Worm (Caenorhabditis elegans) whole organism, L2 larva: ENCODE data around the gene Y59A8B.12.

Experiments
- C34F6.9 ChIP-seq: fragments of 150-350 bp; optimal IDR thresholded peaks from 2 replicates; lab custom pipeline; 2014; ENCODE audit warnings: missing biosample characterization, missing genetic modification characterization
- Y55F3AM.14 ChIP-seq: fragments of 200-800 bp; sonication (Bioruptor generic); optimal IDR thresholded peaks from 2 replicates; lab custom pipeline; 2018; ENCODE audit warnings: mild to moderate bottlenecking, missing genetic modification characterization, missing compliant biosample characterization
- ZK546.5 ChIP-seq: sonication (generic microtip); optimal IDR thresholded peaks from 2 replicates; lab custom pipeline; 2017; ENCODE audit warnings: missing biosample characterization, missing genetic modification characterization
- alr-1 ChIP-seq: fragments of 150-350 bp; optimal IDR thresholded peaks from 2 replicates; lab custom pipeline; 2014; ENCODE audit warnings: missing biosample characterization, missing genetic modification characterization
- aly-2 ChIP-seq: fragments of 150-350 bp; optimal IDR thresholded peaks from 2 replicates; lab custom pipeline; 2014; ENCODE audit warnings: missing biosample characterization, missing genetic modification characterization
- blmp-1 ChIP-seq: sonication (generic microtip); optimal IDR thresholded peaks from 2 replicates; lab custom pipeline; 2017; ENCODE audit warnings: missing genetic modification characterization, mild to moderate bottlenecking, missing compliant biosample characterization, antibody characterized with exemption, moderate library complexity; ENCODE audit not compliant: insufficient read depth
- ceh-16 ChIP-seq: fragments of 150-350 bp; optimal IDR thresholded peaks from 2 replicates; lab custom pipeline; 2014; ENCODE audit warnings: missing biosample characterization, missing genetic modification characterization
- ceh-82 ChIP-seq: fragments of 150-350 bp; optimal IDR thresholded peaks from 2 replicates; lab custom pipeline; 2014; ENCODE audit warnings: missing biosample characterization, missing genetic modification characterization
- crh-2 ChIP-seq: sonication (generic microtip); optimal IDR thresholded peaks from 2 replicates; lab custom pipeline; 2017; ENCODE audit warnings: missing biosample characterization, missing genetic modification characterization
- egl-27 ChIP-seq: sonication (generic microtip); optimal IDR thresholded peaks from 3 replicates; lab custom pipeline; 2017; ENCODE audit warnings: missing biosample characterization, missing genetic modification reagents, missing genetic modification characterization
- elt-1 ChIP-seq: fragments of 150-350 bp; optimal IDR thresholded peaks from 2 replicates; lab custom pipeline; 2014; ENCODE audit warnings: missing biosample characterization, missing genetic modification characterization
- fos-1 ChIP-seq: fragments of 150-350 bp; optimal IDR thresholded peaks from 2 replicates; lab custom pipeline; 2014; ENCODE audit warnings: missing biosample characterization, missing genetic modification characterization
- gmeb-1 ChIP-seq: fragments of 150-350 bp; optimal IDR thresholded peaks from 2 replicates; lab custom pipeline; 2014; ENCODE audit warnings: missing biosample characterization, missing genetic modification characterization
- lin-11 ChIP-seq: fragments of 150-350 bp; sonication (generic microtip); optimal IDR thresholded peaks from 2 replicates; lab custom pipeline; 2014; ENCODE audit warnings: missing biosample characterization, missing genetic modification characterization, inconsistent platforms, mixed read lengths
- lin-13 ChIP-seq: fragments of 150-350 bp; optimal IDR thresholded peaks from 2 replicates; lab custom pipeline; 2014; ENCODE audit warnings: missing biosample characterization, missing genetic modification reagents, missing genetic modification characterization
- lin-39 ChIP-seq: fragments of 150-350 bp; optimal IDR thresholded peaks from 2 replicates; lab custom pipeline; 2014; ENCODE audit warnings: missing biosample characterization, missing genetic modification reagents, missing genetic modification characterization
- lsy-2 ChIP-seq, 2 experiments: fragments of 150-350 bp in 1 of 2; sonication (generic microtip) in 1 of 2; optimal IDR thresholded peaks; 2 replicates each; lab custom pipeline; 2014 to 2017; ENCODE audit warnings: missing biosample characterization in 2 of 2, missing genetic modification characterization in 2 of 2
- mab-5 ChIP-seq: fragments of 150-350 bp; optimal IDR thresholded peaks from 2 replicates; lab custom pipeline; 2014; ENCODE audit warnings: missing biosample characterization, missing genetic modification characterization
- mbf-1 ChIP-seq: sonication (generic microtip); optimal IDR thresholded peaks from 2 replicates; lab custom pipeline; 2017; ENCODE audit warnings: missing biosample characterization, missing genetic modification characterization
- mdl-1 ChIP-seq, 2 experiments: fragments of 150-350 bp in 1 of 2; sonication (generic microtip) in 1 of 2; optimal IDR thresholded peaks; 2 replicates each; lab custom pipeline; 2017; ENCODE audit warnings: missing biosample characterization in 2 of 2, missing genetic modification characterization in 2 of 2
- nhr-10 ChIP-seq: sonication (generic microtip); optimal IDR thresholded peaks from 2 replicates; lab custom pipeline; 2017; ENCODE audit warnings: missing biosample characterization, missing genetic modification characterization
- nhr-12 ChIP-seq: fragments of 150-350 bp; optimal IDR thresholded peaks from 2 replicates; lab custom pipeline; 2014; ENCODE audit warnings: missing biosample characterization, missing genetic modification characterization
- nhr-21 ChIP-seq: fragments of 150-350 bp; optimal IDR thresholded peaks from 2 replicates; lab custom pipeline; 2014; ENCODE audit warnings: missing biosample characterization, missing genetic modification characterization
- nhr-237 ChIP-seq: fragments of 150-350 bp; optimal IDR thresholded peaks from 2 replicates; lab custom pipeline; 2014; ENCODE audit warnings: missing biosample characterization, missing genetic modification characterization
- nhr-25 ChIP-seq: fragments of 150-350 bp; sonication (generic microtip); optimal IDR thresholded peaks from 3 replicates; lab custom pipeline; 2014; ENCODE audit warnings: missing biosample characterization, missing genetic modification characterization
- nhr-6 ChIP-seq: fragments of 150-350 bp; optimal IDR thresholded peaks from 2 replicates; lab custom pipeline; 2014; ENCODE audit warnings: missing biosample characterization, missing genetic modification characterization
- nhr-77 ChIP-seq: fragments of 150-350 bp; optimal IDR thresholded peaks from 2 replicates; lab custom pipeline; 2014; ENCODE audit warnings: missing biosample characterization, missing genetic modification characterization
- peb-1 ChIP-seq: fragments of 150-350 bp; optimal IDR thresholded peaks from 2 replicates; lab custom pipeline; 2014; ENCODE audit warnings: missing biosample characterization, missing genetic modification characterization
- sem-4 ChIP-seq: fragments of 150-350 bp; optimal IDR thresholded peaks from 2 replicates; lab custom pipeline; 2014; ENCODE audit warnings: missing biosample characterization, missing genetic modification reagents, missing genetic modification characterization
- skn-1 ChIP-seq: sonication (generic microtip); optimal IDR thresholded peaks from 2 replicates; lab custom pipeline; 2017; ENCODE audit warnings: missing biosample characterization, missing genetic modification characterization
- sma-3 ChIP-seq: sonication (generic microtip); optimal IDR thresholded peaks from 2 replicates; lab custom pipeline; 2016; ENCODE audit warnings: missing genetic modification reagents, missing genetic modification characterization, missing compliant biosample characterization
- sma-9 ChIP-seq, 2 experiments: fragments of 150-350 bp in 1 of 2; sonication (generic microtip) in 1 of 2; optimal IDR thresholded peaks; 2 replicates each; lab custom pipeline; 2014 to 2016; ENCODE audit warnings: missing genetic modification characterization in 2 of 2, mild to moderate bottlenecking in 1 of 2, missing biosample characterization in 1 of 2, missing compliant biosample characterization in 1 of 2, missing genetic modification reagents in 1 of 2, moderate library complexity in 1 of 2
- unc-39 ChIP-seq: fragments of 150-350 bp; optimal IDR thresholded peaks from 2 replicates; lab custom pipeline; 2014; ENCODE audit warnings: missing biosample characterization, missing genetic modification characterization
- unc-55 ChIP-seq: fragments of 150-350 bp; sonication (generic microtip); optimal IDR thresholded peaks from 3 replicates; lab custom pipeline; 2014; ENCODE audit warnings: missing biosample characterization, missing genetic modification reagents, missing genetic modification characterization
- zag-1 ChIP-seq: fragments of 150-350 bp; optimal IDR thresholded peaks from 2 replicates; lab custom pipeline; 2014; ENCODE audit warnings: missing biosample characterization, missing genetic modification characterization
- ztf-1 ChIP-seq: fragments of 200-800 bp; sonication (Bioruptor generic); conservative IDR thresholded peaks from 2 replicates; pipeline ENCODE4 v1.3.6; 2022; ENCODE audit warnings: missing genetic modification characterization, missing compliant biosample characterization
- ztf-11 ChIP-seq: sonication (generic microtip); optimal IDR thresholded peaks from 2 replicates; lab custom pipeline; 2017; ENCODE audit warnings: missing biosample characterization, missing genetic modification characterization
- ztf-4 ChIP-seq: fragments of 150-350 bp; optimal IDR thresholded peaks from 2 replicates; lab custom pipeline; 2014; ENCODE audit warnings: missing biosample characterization, missing genetic modification characterization

Y59A8B.12 gene

DNA sequence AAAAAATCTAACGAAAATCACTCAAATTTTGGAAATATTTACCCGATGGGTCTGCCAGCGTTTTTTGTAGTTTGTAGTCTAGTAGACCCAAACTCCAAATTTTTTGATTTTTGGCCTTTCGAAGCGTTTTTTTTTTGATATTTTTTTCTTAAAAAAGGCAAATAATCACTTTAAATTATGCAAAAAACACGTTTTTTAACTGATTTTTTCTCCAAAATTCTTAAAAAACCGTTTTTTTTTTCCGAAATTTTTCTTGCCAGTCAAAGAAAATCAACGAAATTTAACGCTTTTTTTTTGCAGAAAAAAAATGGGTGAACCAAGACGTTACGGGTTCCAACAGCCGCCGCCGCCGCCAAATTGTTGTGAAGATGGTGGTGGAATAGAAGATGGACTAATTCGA, 21.9 kb upstream of the Y59A8B.12 start, which contains the start of gene Y37H2A.1:
Gene Y37H2A.1 (plus strand): TSS at position 301 of the 400 bp plus-strand sequence.
- TF ChIP-seq unc-39 (tag; lab: Kevin White, UChicago) (no peak), ceh-16 (no peak), lin-11 (tag; lab: Kevin White, UChicago) (no peak), zag-1 (tag; lab: Kevin White, UChicago) (no peak), ztf-4 (tag; lab: Kevin White, UChicago) (no peak), fos-1 (tag; lab: Kevin White, UChicago) (no peak), elt-1 (tag; lab: Kevin White, UChicago) (no peak), alr-1 (no peak), nhr-77 (no peak), nhr-237 (tag; lab: Kevin White, UChicago) (no peak), unc-55 (no peak), nhr-6 (no peak), nhr-25 (no peak), lin-39 (tag; lab: Kevin White, UChicago) (no peak), nhr-10 (no peak)
- TF ChIP-seq, all 48 proteins: peak for 0

DNA sequence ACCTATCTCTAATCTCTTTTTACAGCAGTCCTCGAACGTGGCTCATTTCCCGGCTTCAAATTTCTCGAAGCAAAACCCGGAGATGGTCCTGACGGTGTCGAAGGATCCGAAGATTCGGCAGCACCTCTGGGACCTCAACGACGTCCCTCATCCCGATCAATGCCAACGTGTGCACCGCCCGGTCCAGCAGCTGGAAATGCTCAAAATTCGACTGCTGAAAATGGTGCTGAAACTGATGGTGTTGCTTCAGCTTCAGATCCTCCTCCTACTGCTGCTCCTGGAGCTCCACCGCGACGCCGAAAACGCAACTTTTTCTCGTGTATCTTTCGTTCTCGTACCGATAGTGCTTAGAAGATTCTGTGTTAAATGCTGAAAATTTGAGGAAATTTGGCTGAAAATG, 20.0 kb upstream of the Y59A8B.12 start:
- TF ChIP-seq ztf-1 (no peak), mdl-1 (tag; optimal IDR thresholded peaks at IDR 0.05; lab: Kevin White, UChicago) (no peak), ZK546.5 (no peak), nhr-12 (tag; lab: Kevin White, UChicago) (no peak), gmeb-1 (tag; lab: Kevin White, UChicago) (no peak), Y55F3AM.14 (GFP tag; lab: Kevin White, UChicago) (no peak), elt-1 (tag; lab: Kevin White, UChicago) (no peak), skn-1 (no peak), lin-11 (tag; lab: Kevin White, UChicago) (no peak), crh-2 (tag; lab: Kevin White, UChicago) (no peak), nhr-21 (tag; lab: Kevin White, UChicago) (no peak), alr-1 (no peak), egl-27 (no peak), aly-2 (tag; lab: Kevin White, UChicago) (no peak)

DNA sequence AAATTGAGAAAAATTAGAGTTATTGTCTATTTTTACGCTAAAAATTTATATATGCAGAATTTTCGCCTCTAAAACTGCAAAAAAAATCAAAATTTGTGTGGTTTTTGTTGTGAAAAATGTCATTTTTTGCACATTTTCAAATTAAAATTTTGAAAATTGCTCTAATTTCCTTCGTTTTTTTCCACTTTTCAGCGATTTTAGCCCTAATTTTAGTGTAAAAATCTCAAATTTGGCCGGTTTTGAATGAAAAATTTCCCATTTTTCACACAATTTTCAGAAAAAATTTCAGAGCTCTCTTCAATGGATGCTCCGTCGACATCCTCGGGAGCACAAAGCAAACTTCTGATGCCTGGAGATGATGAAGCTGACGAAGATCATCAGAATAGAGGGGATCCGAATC, 12.4 kb upstream of the Y59A8B.12 start, which contains the start of gene par-4:
Gene par-4 (plus strand): TSS at position 301 of the 400 bp plus-strand sequence.
- TF ChIP-seq ceh-82 (tag; lab: Kevin White, UChicago) (no peak), unc-39 (tag; lab: Kevin White, UChicago) (no peak), nhr-237 (tag; lab: Kevin White, UChicago) (no peak), ztf-1 (no peak), sma-3 (GFP tag; lab: Kevin White, UChicago) (no peak), crh-2 (tag; lab: Kevin White, UChicago) (no peak), lin-13 (GFP tag; lab: Kevin White, UChicago) (no peak), mbf-1 (tag; lab: Kevin White, UChicago) (no peak), lin-39 (tag; lab: Kevin White, UChicago) (no peak), lsy-2 (tag; optimal IDR thresholded peaks at IDR 0.05; lab: Kevin White, UChicago) (no peak), ztf-11 (tag; lab: Kevin White, UChicago) (no peak), mab-5 (no peak), blmp-1 (tag; lab: Kevin White, UChicago) (no peak), sem-4 (tag; lab: Kevin White, UChicago) (no peak)
- TF ChIP-seq, all 48 proteins: peak for 0

DNA sequence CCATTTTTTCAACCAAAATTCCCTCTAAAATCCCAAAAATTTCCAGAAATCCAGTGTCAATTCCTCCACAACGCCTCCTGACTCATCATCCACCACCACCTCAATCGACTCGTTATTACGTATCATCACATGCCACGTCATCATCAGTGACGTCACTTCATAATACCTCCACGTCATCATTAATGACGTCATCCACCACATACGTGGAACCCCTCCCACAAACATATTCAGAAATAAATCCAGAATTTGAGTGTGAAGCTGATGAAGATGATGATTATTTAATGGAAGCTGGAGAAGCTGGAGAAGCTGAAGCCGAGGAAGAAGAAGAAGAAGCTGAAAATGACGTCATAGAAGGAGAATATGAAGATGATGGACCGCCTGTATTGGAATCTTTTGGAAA, 7.9 kb upstream of the Y59A8B.12 start:
- no peak for TF ChIP-seq nhr-77
- no peak for TF ChIP-seq C34F6.9
- TF ChIP-seq peb-1 (tag; lab: Kevin White, UChicago): no peak
- TF ChIP-seq sma-9 (GFP tag; optimal IDR thresholded peaks at IDR 0.05; lab: Kevin White, UChicago): no peak
- no peak for TF ChIP-seq sma-9 (tag; optimal IDR thresholded peaks at IDR 0.05; lab: Kevin White, UChicago)
